Worm (Caenorhabditis elegans) whole organism, L2 larva: Measurements from ENCODE around the gene Y51A2B.8.

Source experiments
- F13H6.1 ChIP-seq: sonication (generic microtip); optimal IDR thresholded peaks from 2 replicates; lab custom pipeline; 2016; ENCODE audit warnings: missing genetic modification characterization, missing compliant biosample characterization
- alr-1 ChIP-seq: fragments of 150-350 bp; optimal IDR thresholded peaks from 2 replicates; lab custom pipeline; 2014; ENCODE audit warnings: missing biosample characterization, missing genetic modification characterization
- ama-1 ChIP-seq: fragments of 150-350 bp; optimal IDR thresholded peaks from 2 replicates; lab custom pipeline; 2018; ENCODE audit warnings: inconsistent platforms
- blmp-1 ChIP-seq: sonication (generic microtip); optimal IDR thresholded peaks from 2 replicates; lab custom pipeline; 2017; ENCODE audit warnings: missing genetic modification characterization, mild to moderate bottlenecking, missing compliant biosample characterization, antibody characterized with exemption, moderate library complexity; ENCODE audit not compliant: insufficient read depth
- ceh-16 ChIP-seq: fragments of 150-350 bp; optimal IDR thresholded peaks from 2 replicates; lab custom pipeline; 2014; ENCODE audit warnings: missing biosample characterization, missing genetic modification characterization
- egl-27 ChIP-seq: sonication (generic microtip); optimal IDR thresholded peaks from 3 replicates; lab custom pipeline; 2017; ENCODE audit warnings: missing biosample characterization, missing genetic modification reagents, missing genetic modification characterization
- lin-11 ChIP-seq: fragments of 150-350 bp; sonication (generic microtip); optimal IDR thresholded peaks from 2 replicates; lab custom pipeline; 2014; ENCODE audit warnings: missing biosample characterization, missing genetic modification characterization, inconsistent platforms, mixed read lengths
- nhr-129 ChIP-seq: fragments of 150-350 bp; optimal IDR thresholded peaks from 2 replicates; lab custom pipeline; 2014; ENCODE audit warnings: missing biosample characterization, missing genetic modification characterization
- nhr-237 ChIP-seq: fragments of 150-350 bp; optimal IDR thresholded peaks from 2 replicates; lab custom pipeline; 2014; ENCODE audit warnings: missing biosample characterization, missing genetic modification characterization
- nhr-6 ChIP-seq: fragments of 150-350 bp; optimal IDR thresholded peaks from 2 replicates; lab custom pipeline; 2014; ENCODE audit warnings: missing biosample characterization, missing genetic modification characterization
- unc-39 ChIP-seq: fragments of 150-350 bp; optimal IDR thresholded peaks from 2 replicates; lab custom pipeline; 2014; ENCODE audit warnings: missing biosample characterization, missing genetic modification characterization
- unc-62 ChIP-seq: fragments of 150-350 bp; optimal IDR thresholded peaks from 2 replicates; lab custom pipeline; 2014; ENCODE audit warnings: missing biosample characterization, missing genetic modification reagents, missing genetic modification characterization

DNA sequence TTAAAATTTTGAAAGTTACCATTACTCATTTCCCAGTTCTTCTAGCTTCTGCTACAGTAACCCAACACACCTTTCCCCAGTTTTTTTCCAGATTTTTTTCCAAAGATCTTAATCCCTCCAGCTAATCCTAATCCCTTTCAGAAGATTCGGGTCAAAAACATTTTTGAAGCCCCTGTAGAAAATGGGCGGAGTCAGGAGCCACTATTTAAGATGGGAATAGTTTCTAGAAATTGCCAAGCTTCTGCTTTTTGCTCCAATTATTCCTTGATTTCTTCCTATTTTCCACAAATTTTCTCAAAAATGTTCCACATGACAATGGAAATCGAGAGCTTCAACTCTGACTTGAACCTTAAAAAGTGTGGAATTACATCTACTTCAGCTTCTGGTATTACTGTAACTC is 14.4 kb upstream of the Y51A2B.8 start, which contains the start of gene C08E8.9:
- no peak for TF ChIP-seq F13H6.1 (tag; lab: Kevin White, UChicago)
- TF ChIP-seq nhr-129: no peak
- TF ChIP-seq egl-27 (tag; lab: Kevin White, UChicago): no peak
- no peak for TF ChIP-seq blmp-1 (tag; lab: Kevin White, UChicago)
- no peak for TF ChIP-seq nhr-6 (tag; lab: Kevin White, UChicago)
- no peak for TF ChIP-seq alr-1 (tag; lab: Kevin White, UChicago)
- TF ChIP-seq ama-1 (lab: Kevin White, UChicago): no peak
- no peak for TF ChIP-seq ceh-16 (tag; lab: Kevin White, UChicago)
- no peak for TF ChIP-seq lin-11 (tag; lab: Kevin White, UChicago)
- TF ChIP-seq unc-39: no peak
- TF ChIP-seq nhr-237 (tag; lab: Kevin White, UChicago): no peak
- no peak for TF ChIP-seq unc-62 (GFP tag; lab: Kevin White, UChicago)
